Worm (Caenorhabditis elegans): ENCODE measurements around the gene C27F2.6.

DNA sequence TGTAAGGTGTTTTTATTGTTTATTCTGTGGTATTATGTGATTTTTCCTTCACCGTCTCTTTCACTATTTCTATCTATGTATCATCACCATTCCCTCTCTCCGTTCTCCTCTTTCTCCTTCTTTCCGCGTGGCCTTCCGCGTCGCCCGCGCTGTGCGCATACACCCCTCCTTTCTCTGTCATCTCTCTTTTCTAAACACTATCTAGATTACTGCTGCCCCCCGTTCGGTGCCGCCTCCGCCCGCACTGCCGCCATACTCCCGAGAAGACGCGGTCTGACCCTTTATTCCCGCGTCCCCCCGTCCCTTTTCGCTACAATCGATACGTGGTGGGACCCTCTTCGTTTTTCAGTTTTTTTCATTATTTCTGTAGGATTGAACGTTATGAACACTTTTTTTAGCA, 31.6 kb downstream of the C27F2.6 start:
- TF ChIP-seq xnd-1 (tag; optimal IDR thresholded peaks at IDR 0.05) (no peak), dpl-1 (GFP tag; optimal IDR thresholded peaks at IDR 0.05) (no peak), pha-4 (tag; optimal IDR thresholded peaks at IDR 0.05) (no peak), snpc-1.1 (tag; optimal IDR thresholded peaks at IDR 0.05; ENCODE audit: insufficient read depth) (no peak), lin-35 (GFP tag; optimal IDR thresholded peaks at IDR 0.05) (no peak), ekl-4 (GFP tag; IDR thresholded peaks at IDR 0.05) (no peak), rec-8 (tag; optimal IDR thresholded peaks at IDR 0.05) (no peak), egl-44 (GFP tag; IDR thresholded peaks at IDR 0.05) (no peak), ets-4 (GFP tag; optimal IDR thresholded peaks at IDR 0.05) (no peak), Y53G8AR.9 (GFP tag; conservative IDR thresholded peaks at IDR 0.05) (no peak), cebp-1 (GFP tag; IDR thresholded peaks at IDR 0.05) (no peak), cebp-1 (tag; optimal IDR thresholded peaks at IDR 0.05) (no peak)

All from whole organism, young adult.